Worm (Caenorhabditis elegans) whole organism, late embryonic: Measurements from ENCODE around the gene T02C1.2.

Source experiments
- Y22D7AL.16 ChIP-seq: sonication (generic microtip); optimal IDR thresholded peaks from 2 replicates; lab custom pipeline; 2016; ENCODE audit warnings: missing genetic modification characterization, missing compliant biosample characterization
- ceh-14 ChIP-seq: sonication (generic microtip); optimal IDR thresholded peaks from 2 replicates; lab custom pipeline; 2016; ENCODE audit warnings: missing genotype, missing genetic modification characterization, missing compliant biosample characterization
- ceh-34 ChIP-seq: sonication (generic microtip); optimal IDR thresholded peaks from 2 replicates; lab custom pipeline; 2016; ENCODE audit warnings: mild to moderate bottlenecking, missing genetic modification characterization, missing compliant biosample characterization
- elt-4 ChIP-seq: sonication (generic microtip); optimal IDR thresholded peaks from 2 replicates; lab custom pipeline; 2016; ENCODE audit warnings: missing genetic modification characterization, missing compliant biosample characterization
- unc-86 ChIP-seq: sonication (generic microtip); optimal IDR thresholded peaks from 2 replicates; lab custom pipeline; 2016; ENCODE audit warnings: missing genetic modification characterization, missing compliant biosample characterization

- TF ChIP-seq ceh-34 (tag; lab: Kevin White, UChicago) (no peak), elt-4 (tag; lab: Kevin White, UChicago) (no peak), ceh-14 (no peak), Y22D7AL.16 (no peak), unc-86 (tag; lab: Kevin White, UChicago) (no peak)
These were observed 49.1 kb downstream of the T02C1.2 start, which contains the start of gene K01B6.3 for ce11 chrIII:9299919-9300318.
